Fruit fly (Drosophila melanogaster) whole organism, pupa: ENCODE data around the gene CG15170.

Experiments used
- CG10348 ChIP-seq: fragments of 200-800 bp; sonication (Bioruptor generic); IDR thresholded peaks from 2 replicates; pipeline ENCODE4 v1.3.6; 2022; ENCODE audit warnings: missing biosample characterization, missing genetic modification characterization
- CG12605 ChIP-seq: fragments of 200-800 bp; sonication (Bioruptor generic); IDR thresholded peaks from 2 replicates; pipeline ENCODE4 v1.3.6; 2022; ENCODE audit warnings: missing biosample characterization, missing genetic modification characterization
- CG13204 ChIP-seq: fragments of 200-800 bp; sonication (Bioruptor generic); optimal IDR thresholded peaks from 2 replicates; lab custom pipeline; 2018; ENCODE audit warnings: missing biosample characterization, mild to moderate bottlenecking, missing genetic modification characterization, moderate library complexity
- CG14655 ChIP-seq: fragments of 200-800 bp; sonication (Bioruptor generic); optimal IDR thresholded peaks from 3 replicates; lab custom pipeline; 2017; ENCODE audit warnings: mild to moderate bottlenecking, missing biosample characterization, missing genetic modification reagents, missing genetic modification characterization
- CG15710 ChIP-seq: fragments of 200-800 bp; sonication (Bioruptor generic); optimal IDR thresholded peaks from 2 replicates; lab custom pipeline; 2018; ENCODE audit warnings: missing biosample characterization, mild to moderate bottlenecking, missing genetic modification characterization, moderate library complexity
- CG17806 ChIP-seq: fragments of 200-800 bp; sonication (Bioruptor generic); optimal IDR thresholded peaks from 2 replicates; lab custom pipeline; 2018; ENCODE audit warnings: missing biosample characterization, mild to moderate bottlenecking, missing genetic modification characterization, moderate library complexity
- CG32121 ChIP-seq: fragments of 200-800 bp; sonication (Bioruptor generic); IDR thresholded peaks from 2 replicates; pipeline ENCODE4 v1.3.6; 2022; ENCODE audit warnings: missing biosample characterization, missing genetic modification characterization
- CG34367 ChIP-seq: fragments of 200-800 bp; sonication (Bioruptor generic); optimal IDR thresholded peaks from 2 replicates; lab custom pipeline; 2018; ENCODE audit warnings: missing biosample characterization, mild to moderate bottlenecking, missing genetic modification characterization
- CG4496 ChIP-seq: fragments of 200-800 bp; sonication (Bioruptor generic); IDR thresholded peaks from 3 replicates; pipeline ENCODE4 v1.3.6; 2022; ENCODE audit warnings: missing biosample characterization, missing genetic modification characterization
- CG8159 ChIP-seq: fragments of 200-800 bp; sonication (Bioruptor generic); optimal IDR thresholded peaks from 3 replicates; lab custom pipeline; 2018; ENCODE audit warnings: missing biosample characterization, mild to moderate bottlenecking, missing genetic modification characterization, moderate library complexity
- CG8301 ChIP-seq: fragments of 200-800 bp; sonication (Bioruptor generic); optimal IDR thresholded peaks from 2 replicates; lab custom pipeline; 2018; ENCODE audit warnings: missing biosample characterization, mild to moderate bottlenecking, missing genetic modification characterization
- CG9948 ChIP-seq: fragments of 200-800 bp; sonication (Bioruptor generic); optimal IDR thresholded peaks from 2 replicates; lab custom pipeline; 2018; ENCODE audit warnings: missing biosample characterization, mild to moderate bottlenecking, missing genetic modification characterization, moderate library complexity
- D1 ChIP-seq: fragments of 200-800 bp; sonication (Bioruptor generic); optimal IDR thresholded peaks from 2 replicates; lab custom pipeline; 2018; ENCODE audit warnings: missing biosample characterization, mild to moderate bottlenecking, missing genetic modification characterization, moderate library complexity
- EcR ChIP-seq: fragments of 200-800 bp; sonication (Bioruptor generic); optimal IDR thresholded peaks from 3 replicates; lab custom pipeline; 2019; ENCODE audit warnings: missing biosample characterization, missing genetic modification characterization, mild to moderate bottlenecking, moderate library complexity, missing genetic modification reagents
- Ets98B ChIP-seq: fragments of 200-800 bp; sonication (Bioruptor generic); IDR thresholded peaks from 2 replicates; pipeline ENCODE4 v1.3.6; 2022; ENCODE audit warnings: missing biosample characterization, missing genetic modification characterization
- Pif1A ChIP-seq: fragments of 200-800 bp; sonication (Bioruptor generic); optimal IDR thresholded peaks from 3 replicates; lab custom pipeline; 2016; ENCODE audit warnings: missing biosample characterization, missing genetic modification characterization
- Pif1B ChIP-seq: fragments of 200-800 bp; sonication (Bioruptor generic); optimal IDR thresholded peaks from 3 replicates; lab custom pipeline; 2016; ENCODE audit warnings: missing biosample characterization, missing genetic modification characterization
- Snoo ChIP-seq: fragments of 200-800 bp; sonication (Bioruptor generic); optimal IDR thresholded peaks from 3 replicates; lab custom pipeline; 2017; ENCODE audit warnings: missing biosample characterization, mild to moderate bottlenecking, missing genetic modification characterization, inconsistent platforms
- fd96Ca ChIP-seq: fragments of 200-800 bp; sonication (Bioruptor generic); IDR thresholded peaks from 3 replicates; pipeline ENCODE4 v1.3.6; 2022; ENCODE audit warnings: missing biosample characterization, missing genetic modification characterization
- gl ChIP-seq: fragments of 200-800 bp; sonication (Bioruptor generic); optimal IDR thresholded peaks from 2 replicates; lab custom pipeline; 2018; ENCODE audit warnings: missing biosample characterization, mild to moderate bottlenecking, missing genetic modification characterization
- rn ChIP-seq: fragments of 200-800 bp; sonication (Bioruptor generic); IDR thresholded peaks from 2 replicates; pipeline ENCODE4 v1.3.6; 2022; ENCODE audit warnings: missing biosample characterization, missing genetic modification characterization

Gene CG15170

DNA sequence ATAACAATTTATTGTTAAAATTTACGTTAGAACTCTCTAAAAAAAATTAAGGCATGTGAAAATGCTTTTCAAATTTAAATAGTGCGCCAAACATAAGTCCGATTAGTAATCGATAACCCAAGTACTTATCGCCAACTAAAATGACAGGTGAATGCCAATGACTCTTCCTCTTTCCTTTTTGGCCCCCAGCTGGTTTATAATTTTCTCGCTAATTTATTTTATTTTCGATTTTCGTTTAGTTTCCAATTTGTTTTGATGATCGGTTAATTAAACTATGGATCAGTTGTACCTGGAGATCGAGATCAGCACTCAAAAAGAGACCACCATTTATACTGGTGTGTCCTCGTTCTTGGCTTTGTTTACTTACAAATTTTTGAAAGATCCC lies 41.3 kb downstream of the CG15170 start, which contains the start of gene CG10428:
Gene CG10428 (plus strand): TSS at position 161 of the 385 bp plus-strand sequence.
- no peak for TF ChIP-seq Snoo (tag; lab: Kevin White, UChicago)
- no peak for TF ChIP-seq Ets98B (GFP tag; lab: Robert Waterston, UW)
- no peak for TF ChIP-seq gl (tag; lab: Kevin White, UChicago)
- TF ChIP-seq CG14655 (GFP tag; lab: Kevin White, UChicago): no peak
- TF ChIP-seq EcR: no peak
- TF ChIP-seq CG17806 (tag; lab: Kevin White, UChicago): no peak
- TF ChIP-seq CG10348 (GFP tag; lab: Robert Waterston, UW): no peak

DNA sequence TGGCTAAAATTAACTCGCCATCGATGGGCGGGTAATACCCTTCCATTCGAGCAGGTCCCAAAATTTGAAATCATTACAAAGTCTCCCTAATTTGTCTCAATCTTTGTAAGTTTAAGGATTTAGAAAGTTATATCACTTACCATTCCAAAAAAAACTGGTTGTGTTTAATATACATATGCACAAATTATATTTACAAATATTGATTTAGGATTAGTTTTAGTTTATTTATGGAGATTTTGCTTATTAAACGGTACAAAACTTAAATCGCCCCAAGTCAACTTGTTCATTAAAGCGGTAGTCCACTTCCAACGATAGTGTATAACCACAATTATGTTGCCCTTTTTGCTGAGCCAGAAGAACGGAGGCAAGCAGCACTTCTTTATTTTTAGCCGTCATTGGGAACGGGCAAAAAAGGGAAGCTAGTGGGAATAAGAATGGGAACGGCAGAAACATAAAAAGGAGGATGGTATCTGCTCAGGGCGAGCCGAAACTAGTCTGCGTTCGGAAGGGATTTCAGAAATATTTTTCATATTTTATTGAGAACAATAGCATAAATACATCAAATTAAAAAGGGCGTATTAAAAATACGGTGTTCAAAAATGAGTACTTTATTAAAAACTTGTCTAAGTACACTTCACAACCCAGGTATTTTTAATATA lies 41.8 kb downstream of the CG15170 start:
- TF ChIP-seq Ets98B (GFP tag; lab: Robert Waterston, UW) (peak; percentile 30; the same call in 1 of the 2 replicates), CG9948 (tag; lab: Kevin White, UChicago) (peak; percentile 90), gl (tag; lab: Kevin White, UChicago) (peak; percentile 54), CG12605 (GFP tag; lab: Robert Waterston, UW) (peak; percentile 42; the same call in 1 of the 2 replicates), CG8301 (tag; lab: Kevin White, UChicago) (peak; percentile 81), EcR (no peak), Pif1B (GFP tag; lab: Kevin White, UChicago) (peak; percentile 83), CG15710 (tag; lab: Kevin White, UChicago) (peak; percentile 94), CG17806 (tag; lab: Kevin White, UChicago) (peak; percentile 82), Pif1A (GFP tag; lab: Kevin White, UChicago) (peak; percentile 82), rn (GFP tag; lab: Robert Waterston, UW) (peak; percentile 50; the same call in 1 of the 2 replicates), CG13204 (GFP tag; lab: Kevin White, UChicago) (peak; percentile 80), fd96Ca (GFP tag; lab: Robert Waterston, UW) (peak; percentile 15; the same call in 1 of the 3 replicates), Snoo (tag; lab: Kevin White, UChicago) (peak; percentile 75), CG32121 (GFP tag; lab: Robert Waterston, UW) (0 out of 2 replicates have a peak, but pooled peaks have one; percentile 37), CG10348 (GFP tag; lab: Robert Waterston, UW) (no peak), CG14655 (GFP tag; lab: Kevin White, UChicago) (peak; percentile 91), D1 (tag; lab: Kevin White, UChicago) (peak; percentile 69), CG34367 (tag; lab: Kevin White, UChicago) (peak; percentile 86), CG4496 (GFP tag; lab: Robert Waterston, UW) (peak; percentile 80), CG8159 (tag; lab: Kevin White, UChicago) (peak; percentile 90)
- TF ChIP-seq, all 21 proteins: peak for 19

DNA sequence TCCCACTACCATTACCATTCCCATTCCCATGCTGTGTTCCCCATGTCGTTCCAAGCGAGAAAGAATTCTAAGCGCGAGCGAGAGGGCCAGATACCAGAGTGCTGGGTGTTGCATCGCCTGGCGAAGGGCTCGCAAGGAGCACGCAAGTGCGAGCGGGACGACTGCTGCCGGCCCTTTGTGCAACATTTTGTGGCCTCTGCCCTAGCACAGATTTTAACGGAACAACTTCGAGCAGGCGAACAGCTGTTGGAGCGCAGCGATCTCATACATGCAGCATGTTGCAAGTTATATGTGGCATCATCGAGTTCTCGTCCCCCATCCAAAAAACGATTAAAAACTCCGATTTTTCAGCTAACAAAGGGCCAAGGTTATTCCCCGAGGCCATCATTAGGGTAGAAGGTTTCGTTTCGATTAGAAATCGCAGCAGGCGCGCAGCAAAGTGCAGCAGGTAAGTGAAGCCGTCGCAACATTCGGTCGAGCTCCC lies 42.5 kb downstream of the CG15170 start:
- no peak for TF ChIP-seq Pif1B (GFP tag; lab: Kevin White, UChicago)
- TF ChIP-seq CG13204 (GFP tag; lab: Kevin White, UChicago): no peak
- peak; percentile 86 for TF ChIP-seq EcR
- TF ChIP-seq CG17806 (tag; lab: Kevin White, UChicago): no peak
- no peak for TF ChIP-seq CG9948 (tag; lab: Kevin White, UChicago)
- peak; percentile 15; the same call in 1 of the 2 replicates for TF ChIP-seq CG32121 (GFP tag; lab: Robert Waterston, UW)
- TF ChIP-seq CG15710 (tag; lab: Kevin White, UChicago): no peak
- TF ChIP-seq CG4496 (GFP tag; lab: Robert Waterston, UW): no peak
- no peak for TF ChIP-seq Pif1A (GFP tag; lab: Kevin White, UChicago)

DNA sequence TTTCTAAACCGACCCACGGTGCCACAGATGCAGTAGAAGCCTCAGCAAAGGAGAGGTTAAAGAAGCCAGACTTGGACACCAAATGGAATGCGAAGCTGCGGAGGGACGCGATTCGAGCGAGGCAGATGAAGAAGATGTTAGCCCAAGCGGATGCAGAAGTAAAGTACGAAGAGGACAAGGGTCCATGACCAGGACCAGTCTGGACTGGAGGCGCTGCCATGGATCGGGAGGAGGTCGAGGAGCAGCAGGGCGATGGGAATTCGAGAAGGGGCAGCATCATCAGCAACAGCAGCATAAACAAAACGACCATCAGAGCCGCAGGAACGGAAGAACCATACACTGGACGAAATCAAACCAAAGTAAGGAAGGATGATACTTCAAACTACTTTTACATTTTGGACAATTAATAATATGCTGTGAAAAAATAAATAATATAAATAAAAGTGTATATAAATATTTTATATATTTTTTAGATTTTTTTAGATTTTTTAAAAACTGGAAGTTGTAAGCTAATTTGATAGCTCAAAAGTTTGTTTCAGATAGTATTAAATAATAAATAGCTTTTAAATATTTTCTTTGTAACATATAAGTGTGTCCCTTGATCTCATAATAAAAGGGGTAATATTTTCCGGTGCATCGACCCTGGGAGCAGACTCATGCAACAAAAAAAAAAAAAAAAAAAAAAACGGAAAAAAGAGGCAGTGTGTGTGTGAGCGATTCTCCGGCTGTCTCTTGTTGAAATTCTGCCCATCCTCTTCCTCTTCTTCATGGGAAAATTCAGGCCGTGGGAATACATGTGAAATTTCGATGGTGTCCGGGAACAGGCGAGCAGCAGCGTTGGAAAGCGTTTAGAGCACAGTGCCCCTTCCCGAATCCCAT lies 43.2 kb downstream of the CG15170 start:
- TF ChIP-seq CG14655 (GFP tag; lab: Kevin White, UChicago): peak; percentile 89
- peak; percentile 87 for TF ChIP-seq CG17806 (tag; lab: Kevin White, UChicago)
- peak; percentile 81 for TF ChIP-seq CG34367 (tag; lab: Kevin White, UChicago)
- TF ChIP-seq CG8159 (tag; lab: Kevin White, UChicago): peak; percentile 96
- TF ChIP-seq CG32121 (GFP tag; lab: Robert Waterston, UW): no peak
- no peak; the same call in none of the 2 replicates for TF ChIP-seq CG12605 (GFP tag; lab: Robert Waterston, UW)
- no peak for TF ChIP-seq gl (tag; lab: Kevin White, UChicago)
- TF ChIP-seq Pif1A (GFP tag; lab: Kevin White, UChicago): peak; percentile 27
- peak; percentile 68 for TF ChIP-seq CG13204 (GFP tag; lab: Kevin White, UChicago)
- TF ChIP-seq Ets98B (GFP tag; lab: Robert Waterston, UW): no peak
- no peak; the same call in 2 of the 3 replicates for TF ChIP-seq CG4496 (GFP tag; lab: Robert Waterston, UW)
- TF ChIP-seq EcR: peak; percentile 85
- peak; percentile 50 for TF ChIP-seq Pif1B (GFP tag; lab: Kevin White, UChicago)
- peak; percentile 73 for TF ChIP-seq Snoo (tag; lab: Kevin White, UChicago)
- TF ChIP-seq CG9948 (tag; lab: Kevin White, UChicago): peak; percentile 94
- no peak for TF ChIP-seq fd96Ca (GFP tag; lab: Robert Waterston, UW)
- TF ChIP-seq CG15710 (tag; lab: Kevin White, UChicago): peak; percentile 95
- TF ChIP-seq CG10348 (GFP tag; lab: Robert Waterston, UW): no peak
- no peak for TF ChIP-seq rn (GFP tag; lab: Robert Waterston, UW)
- peak; percentile 87 for TF ChIP-seq D1 (tag; lab: Kevin White, UChicago)
- TF ChIP-seq CG8301 (tag; lab: Kevin White, UChicago): peak; percentile 56
